Worm (Caenorhabditis elegans): Measurements from ENCODE around the gene wsp-1.

ce11 chrIV:8169674-8170073, 29.1 kb downstream of the wsp-1 start, which contains the start of gene C07G1.15:
- no peak for TF ChIP-seq nhr-11 (tag; optimal IDR thresholded peaks at IDR 0.05)
- TF ChIP-seq nhr-77 (tag; optimal IDR thresholded peaks at IDR 0.05) = no peak
- no peak for TF ChIP-seq nhr-237 (tag; optimal IDR thresholded peaks at IDR 0.05)

All from whole organism, L3 larva.